Worm (Caenorhabditis elegans): ENCODE measurements around the gene ctl-2.

- no peak for TF ChIP-seq ceh-90 (tag; optimal IDR thresholded peaks at IDR 0.05)
- no peak for TF ChIP-seq ces-1 (GFP tag; optimal IDR thresholded peaks at IDR 0.05)
- TF ChIP-seq hpl-2 (GFP tag; optimal IDR thresholded peaks at IDR 0.05), result no peak
- no peak for TF ChIP-seq nhr-11 (tag; optimal IDR thresholded peaks at IDR 0.05)
- TF ChIP-seq C34B4.2 (tag; optimal IDR thresholded peaks at IDR 0.05), result no peak
- no peak for TF ChIP-seq unc-62 (GFP tag; optimal IDR thresholded peaks at IDR 0.05)
- TF ChIP-seq sptf-1 (tag; optimal IDR thresholded peaks at IDR 0.05), result no peak
- no peak for TF ChIP-seq nhr-12 (tag; optimal IDR thresholded peaks at IDR 0.05)
Measured at ce11 chrII:14319227-14319626, 17.4 kb upstream of the ctl-2 start.

Measured in whole organism, L1 larva.